Fruit fly (Drosophila melanogaster) whole organism, adult: Measurements from ENCODE around the gene gdrd.

Experiments
- Mnt ChIP-seq: fragments of 200-800 bp; sonication (Bioruptor generic); optimal IDR thresholded peaks from 2 replicates; lab custom pipeline; 2016; ENCODE audit warnings: missing biosample characterization, mild to moderate bottlenecking, missing genetic modification characterization
- bab1 ChIP-seq: fragments of 200-800 bp; sonication (Bioruptor generic); optimal IDR thresholded peaks from 3 replicates; lab custom pipeline; 2019; ENCODE audit warnings: missing biosample characterization, mild to moderate bottlenecking, missing genetic modification characterization, moderate library complexity
- cic ChIP-seq: fragments of 200-800 bp; sonication (Bioruptor generic); optimal IDR thresholded peaks from 2 replicates; lab custom pipeline; 2017; ENCODE audit warnings: missing biosample characterization, mild to moderate bottlenecking, missing genetic modification characterization, moderate library complexity
- cnc ChIP-seq, 2 experiments: fragments of >200 bp; optimal IDR thresholded peaks; 2 replicates each; lab custom pipeline; 2017
- pad ChIP-seq: fragments of 200-800 bp; sonication (Bioruptor generic); optimal IDR thresholded peaks from 3 replicates; lab custom pipeline; 2017; ENCODE audit warnings: missing biosample characterization, missing genetic modification characterization, mild to moderate bottlenecking, moderate library complexity, missing genetic modification reagents
- toe ChIP-seq: fragments of 200-800 bp; sonication (Bioruptor generic); optimal IDR thresholded peaks from 2 replicates; lab custom pipeline; 2016; ENCODE audit warnings: missing biosample characterization, missing genetic modification characterization

DNA sequence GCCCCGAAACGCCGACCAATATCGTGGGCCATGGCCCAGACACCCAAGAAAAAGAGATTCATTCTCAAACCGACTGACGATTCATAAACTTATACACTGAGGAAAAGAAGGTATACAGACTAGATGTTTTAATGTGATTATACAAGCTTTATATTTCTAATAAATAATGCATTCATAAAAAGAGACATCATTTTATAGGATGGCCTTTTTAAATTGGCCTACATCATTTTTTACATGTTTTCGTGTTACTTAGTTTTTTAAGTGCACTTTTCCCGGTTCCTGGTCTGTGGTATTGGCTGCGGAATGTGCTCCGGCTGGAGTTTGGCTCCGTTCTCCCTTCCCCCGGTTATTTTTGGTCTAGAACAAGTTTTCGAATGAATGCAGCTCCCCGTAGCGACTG is 38.6 kb upstream of the gdrd start:
- TF ChIP-seq cnc (optimal IDR thresholded peaks at IDR 0.05; lab: Kevin White, UChicago) (no peak), pad (GFP tag; lab: Kevin White, UChicago) (no peak), toe (GFP tag; lab: Kevin White, UChicago) (no peak), Mnt (no peak), bab1 (no peak), cic (GFP tag; lab: Kevin White, UChicago) (no peak)
